Worm (Caenorhabditis elegans) whole organism, early embryonic: ENCODE results near the gene F09E10.1.

Experiments
- B0310.2 ChIP-seq: sonication (generic microtip); optimal IDR thresholded peaks from 2 replicates; lab custom pipeline; 2016; ENCODE audit warnings: mild to moderate bottlenecking, missing genetic modification characterization, missing compliant biosample characterization
- F13C5.2 ChIP-seq: sonication (generic microtip); optimal IDR thresholded peaks from 2 replicates; lab custom pipeline; 2017; ENCODE audit warnings: mild to moderate bottlenecking, missing genetic modification characterization, inconsistent platforms, missing compliant biosample characterization
- aly-1 ChIP-seq: sonication (generic microtip); optimal IDR thresholded peaks from 2 replicates; lab custom pipeline; 2016; ENCODE audit warnings: missing genetic modification characterization, missing compliant biosample characterization
- ama-1 ChIP-seq: fragments of 150-350 bp; optimal IDR thresholded peaks from 2 replicates; lab custom pipeline; 2014
- ceh-13 ChIP-seq: fragments of 200-800 bp; sonication (Bioruptor generic); optimal IDR thresholded peaks from 2 replicates; lab custom pipeline; 2018; ENCODE audit warnings: mild to moderate bottlenecking, missing genetic modification characterization, missing compliant biosample characterization
- ceh-36 ChIP-seq: sonication (generic microtip); optimal IDR thresholded peaks from 2 replicates; lab custom pipeline; 2016; ENCODE audit warnings: missing genetic modification characterization, inconsistent platforms, missing compliant biosample characterization
- ets-7 ChIP-seq: sonication (generic microtip); optimal IDR thresholded peaks from 2 replicates; lab custom pipeline; 2016; ENCODE audit warnings: missing genotype, missing genetic modification characterization, missing compliant biosample characterization
- flt-1 ChIP-seq: fragments of 200-800 bp; sonication (Bioruptor generic); IDR thresholded peaks from 2 replicates; pipeline ENCODE4 v1.3.6; 2022; ENCODE audit warnings: missing genetic modification characterization, missing compliant biosample characterization
- hmbx-1 ChIP-seq: sonication (generic microtip); optimal IDR thresholded peaks from 2 replicates; lab custom pipeline; 2016; ENCODE audit warnings: mild to moderate bottlenecking, missing genetic modification characterization, missing compliant biosample characterization
- hmg-4 ChIP-seq: fragments of 200-800 bp; sonication (Bioruptor generic); optimal IDR thresholded peaks from 2 replicates; lab custom pipeline; 2018; ENCODE audit warnings: mild to moderate bottlenecking, missing genetic modification characterization, missing compliant biosample characterization
- hnd-1 ChIP-seq: sonication (generic microtip); optimal IDR thresholded peaks from 2 replicates; lab custom pipeline; 2016; ENCODE audit warnings: missing genetic modification characterization, missing compliant biosample characterization
- pes-1 ChIP-seq: fragments of 200-800 bp; sonication (Bioruptor generic); IDR thresholded peaks from 2 replicates; pipeline ENCODE4 v1.3.6; 2022; ENCODE audit warnings: missing genetic modification reagents, missing genetic modification characterization, missing compliant biosample characterization
- scrt-1 ChIP-seq: fragments of 200-800 bp; sonication (Bioruptor generic); IDR thresholded peaks from 2 replicates; pipeline ENCODE4 v1.3.6; 2022; ENCODE audit warnings: missing genetic modification characterization, missing compliant biosample characterization
- sea-1 ChIP-seq: fragments of 200-800 bp; sonication (Bioruptor generic); conservative IDR thresholded peaks from 2 replicates; pipeline ENCODE4 v1.3.6; 2022; ENCODE audit warnings: missing genetic modification characterization, missing compliant biosample characterization
- tbx-11 ChIP-seq: fragments of 200-800 bp; sonication (Bioruptor generic); IDR thresholded peaks from 2 replicates; pipeline ENCODE4 v1.3.6; 2022; ENCODE audit warnings: missing genetic modification characterization, missing compliant biosample characterization
- tbx-37 ChIP-seq: fragments of 200-800 bp; sonication (Bioruptor generic); conservative IDR thresholded peaks from 2 replicates; pipeline ENCODE4 v1.3.6; 2022; ENCODE audit warnings: missing genetic modification reagents, missing genetic modification characterization, missing compliant biosample characterization
- tra-4 ChIP-seq: sonication (generic microtip); optimal IDR thresholded peaks from 2 replicates; lab custom pipeline; 2017; ENCODE audit warnings: missing genetic modification characterization, missing compliant biosample characterization

F09E10.1 gene

ce11 chrX:1528107-1528506 lies 25.5 kb downstream of the F09E10.1 start:
- no peak for TF ChIP-seq B0310.2 (tag; lab: Kevin White, UChicago)
- no peak for TF ChIP-seq hmg-4 (GFP tag; lab: Kevin White, UChicago)

- no peak for TF ChIP-seq tra-4 (tag; lab: Kevin White, UChicago)
- peak; percentile 47 for TF ChIP-seq hmg-4 (GFP tag; lab: Kevin White, UChicago)
Observed at ce11 chrX:1529013-1529412, 26.4 kb downstream of the F09E10.1 start.

- TF ChIP-seq hmbx-1 (no peak), F13C5.2 (tag; lab: Kevin White, UChicago) (no peak), tbx-11 (GFP tag; lab: Robert Waterston, UW) (no peak), ama-1 (lab: Kevin White, UChicago) (no peak), aly-1 (tag; lab: Kevin White, UChicago) (no peak), tra-4 (tag; lab: Kevin White, UChicago) (no peak), pes-1 (GFP tag; lab: Robert Waterston, UW) (no peak), hmg-4 (GFP tag; lab: Kevin White, UChicago) (no peak)
Observed at ce11 chrX:1535261-1535660, 32.7 kb downstream of the F09E10.1 start, which contains the start of gene K06A9.3. Gene K06A9.3 (minus strand): TSS chrX:1535361.

ce11 chrX:1536138-1536537 lies 33.5 kb downstream of the F09E10.1 start, which contains the start of gene K06A9.2:
Gene K06A9.2 (plus strand): TSS chrX:1536366.
- TF ChIP-seq tbx-37 (GFP tag; lab: Robert Waterston, UW): no peak
- TF ChIP-seq ets-7 (tag; lab: Kevin White, UChicago): no peak
- TF ChIP-seq hmg-4 (GFP tag; lab: Kevin White, UChicago): no peak
- TF ChIP-seq tbx-11 (GFP tag; lab: Robert Waterston, UW): no peak
- TF ChIP-seq flt-1: no peak
- no peak for TF ChIP-seq F13C5.2 (tag; lab: Kevin White, UChicago)
- no peak for TF ChIP-seq scrt-1 (GFP tag; lab: Robert Waterston, UW)
- no peak for TF ChIP-seq sea-1
- TF ChIP-seq ama-1 (lab: Kevin White, UChicago): no peak
- TF ChIP-seq pes-1 (GFP tag; lab: Robert Waterston, UW): no peak
- TF ChIP-seq tra-4 (tag; lab: Kevin White, UChicago): no peak
- no peak for TF ChIP-seq ceh-13
- no peak for TF ChIP-seq B0310.2 (tag; lab: Kevin White, UChicago)
- no peak for TF ChIP-seq aly-1 (tag; lab: Kevin White, UChicago)
- TF ChIP-seq hmbx-1: no peak
- no peak for TF ChIP-seq ceh-36 (tag; lab: Kevin White, UChicago)
- TF ChIP-seq hnd-1 (tag; lab: Kevin White, UChicago): no peak

DNA sequence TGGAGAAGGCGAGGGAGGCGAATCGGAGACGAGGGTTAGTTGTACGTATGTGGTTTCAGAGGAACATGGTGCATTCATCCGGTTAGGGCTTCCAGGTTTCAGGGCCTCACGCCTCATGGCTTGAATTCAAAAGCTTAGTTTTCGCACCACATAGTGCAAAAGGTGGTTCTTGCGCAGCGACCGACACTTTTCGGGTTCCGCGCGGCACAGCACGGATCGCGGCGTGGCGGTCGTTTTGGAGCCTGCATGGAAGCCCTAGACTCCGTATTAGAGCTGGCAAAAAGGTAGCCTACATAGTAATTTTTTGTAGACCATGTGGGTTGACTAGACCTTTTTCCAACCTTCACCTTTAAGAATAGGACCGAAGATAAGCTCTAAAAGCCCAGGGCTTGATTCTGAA lies 36.2 kb downstream of the F09E10.1 start:
- TF ChIP-seq tra-4 (tag; lab: Kevin White, UChicago): no peak
- no peak for TF ChIP-seq hmg-4 (GFP tag; lab: Kevin White, UChicago)
- no peak for TF ChIP-seq F13C5.2 (tag; lab: Kevin White, UChicago)
- TF ChIP-seq pes-1 (GFP tag; lab: Robert Waterston, UW): no peak
- TF ChIP-seq hnd-1 (tag; lab: Kevin White, UChicago): no peak
- no peak for TF ChIP-seq ceh-36 (tag; lab: Kevin White, UChicago)
- no peak for TF ChIP-seq scrt-1 (GFP tag; lab: Robert Waterston, UW)
- TF ChIP-seq hmbx-1: no peak
- no peak for TF ChIP-seq ceh-13
- no peak for TF ChIP-seq ets-7 (tag; lab: Kevin White, UChicago)

ce11 chrX:1541072-1541471 lies 38.5 kb downstream of the F09E10.1 start:
- TF ChIP-seq tbx-37 (GFP tag; lab: Robert Waterston, UW): no peak
- no peak for TF ChIP-seq F13C5.2 (tag; lab: Kevin White, UChicago)
- TF ChIP-seq ceh-13: no peak
- no peak for TF ChIP-seq B0310.2 (tag; lab: Kevin White, UChicago)
- TF ChIP-seq ama-1 (lab: Kevin White, UChicago): no peak
- TF ChIP-seq ets-7 (tag; lab: Kevin White, UChicago): no peak
- TF ChIP-seq tbx-11 (GFP tag; lab: Robert Waterston, UW): no peak
- TF ChIP-seq ceh-36 (tag; lab: Kevin White, UChicago): no peak
- TF ChIP-seq aly-1 (tag; lab: Kevin White, UChicago): no peak
- no peak for TF ChIP-seq pes-1 (GFP tag; lab: Robert Waterston, UW)
- TF ChIP-seq sea-1: no peak
- TF ChIP-seq hnd-1 (tag; lab: Kevin White, UChicago): no peak
- TF ChIP-seq hmg-4 (GFP tag; lab: Kevin White, UChicago): no peak
- no peak for TF ChIP-seq tra-4 (tag; lab: Kevin White, UChicago)
- TF ChIP-seq hmbx-1: no peak
- TF ChIP-seq scrt-1 (GFP tag; lab: Robert Waterston, UW): no peak
- TF ChIP-seq flt-1: no peak

- TF ChIP-seq aly-1 (tag; lab: Kevin White, UChicago) (no peak), tbx-37 (GFP tag; lab: Robert Waterston, UW) (no peak), hnd-1 (tag; lab: Kevin White, UChicago) (no peak)
Observed at ce11 chrX:1543432-1543831, 40.8 kb downstream of the F09E10.1 start.

DNA sequence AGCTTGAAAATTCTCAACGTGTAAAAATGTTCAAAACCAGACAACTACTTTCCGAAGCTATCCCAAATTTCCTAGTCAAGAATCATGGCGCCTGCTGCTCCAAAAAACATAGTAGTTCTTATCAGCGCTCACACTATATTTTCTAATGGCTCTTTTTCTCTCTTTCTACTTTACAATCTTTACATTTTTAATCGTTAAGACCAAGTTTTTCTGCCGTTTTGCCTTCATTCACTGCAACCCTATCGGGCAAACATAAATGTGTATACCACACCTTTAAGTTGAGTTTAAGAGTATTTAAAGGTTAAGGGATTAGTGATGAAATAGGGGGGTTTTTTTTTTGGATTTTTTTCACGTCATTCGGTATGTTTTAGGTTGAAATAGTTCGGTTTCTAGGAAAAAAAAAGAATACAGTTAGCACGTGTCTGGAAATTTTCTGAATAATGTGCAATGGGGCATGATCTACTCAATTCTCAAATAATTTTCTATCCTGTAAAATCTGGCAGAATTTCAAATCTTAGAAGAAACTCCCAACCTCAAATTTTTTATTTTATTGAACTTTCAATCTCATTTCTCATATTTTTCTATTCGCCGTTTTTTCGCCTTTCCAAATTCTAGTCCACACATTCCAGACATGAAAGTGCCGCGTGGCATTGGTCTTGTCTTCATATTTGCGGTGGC lies 44.4 kb downstream of the F09E10.1 start, which contains the start of gene K06A9.1:
K06A9.1 (plus strand) TSS at position 628 of the 678 bp plus-strand sequence.
- TF ChIP-seq pes-1 (GFP tag; lab: Robert Waterston, UW): no peak
- no peak for TF ChIP-seq ets-7 (tag; lab: Kevin White, UChicago)
- TF ChIP-seq aly-1 (tag; lab: Kevin White, UChicago): no peak
- TF ChIP-seq hmbx-1: no peak
- no peak for TF ChIP-seq tbx-37 (GFP tag; lab: Robert Waterston, UW)
- TF ChIP-seq hnd-1 (tag; lab: Kevin White, UChicago): no peak
- no peak for TF ChIP-seq ceh-36 (tag; lab: Kevin White, UChicago)
- no peak for TF ChIP-seq flt-1
- no peak for TF ChIP-seq scrt-1 (GFP tag; lab: Robert Waterston, UW)
- no peak for TF ChIP-seq hmg-4 (GFP tag; lab: Kevin White, UChicago)
- TF ChIP-seq sea-1: no peak
- no peak for TF ChIP-seq ama-1 (lab: Kevin White, UChicago)
- TF ChIP-seq ceh-13: no peak
- no peak for TF ChIP-seq tra-4 (tag; lab: Kevin White, UChicago)
- no peak for TF ChIP-seq tbx-11 (GFP tag; lab: Robert Waterston, UW)
- TF ChIP-seq F13C5.2 (tag; lab: Kevin White, UChicago): no peak
- TF ChIP-seq B0310.2 (tag; lab: Kevin White, UChicago): no peak
